Worm (Caenorhabditis elegans): Measurements from ENCODE around the gene F30H5.5.
A peak's percentile ranks its signal among the peaks of the same experiment; 100 is the strongest.

- TF ChIP-seq unc-39 (tag; optimal IDR thresholded peaks at IDR 0.05) (no peak), snpc-4 (tag; optimal IDR thresholded peaks at IDR 0.05) (no peak), lin-13 (tag; optimal IDR thresholded peaks at IDR 0.05) (no peak), ces-1 (GFP tag; optimal IDR thresholded peaks at IDR 0.05) (peak; percentile 25), unc-62 (GFP tag; optimal IDR thresholded peaks at IDR 0.05) (no peak), ceh-43 (GFP tag; optimal IDR thresholded peaks at IDR 0.05) (no peak), ztf-11 (tag; optimal IDR thresholded peaks at IDR 0.05) (no peak), mab-5 (tag; optimal IDR thresholded peaks at IDR 0.05) (no peak), mep-1 (tag; optimal IDR thresholded peaks at IDR 0.05) (no peak), nhr-12 (tag; optimal IDR thresholded peaks at IDR 0.05) (no peak), lsy-2 (tag; optimal IDR thresholded peaks at IDR 0.05) (no peak), nhr-76 (tag; optimal IDR thresholded peaks at IDR 0.05) (no peak)
Measured at ce11 chrIII:471644-472401, 16.7 kb upstream of the F30H5.5 start, which contains the start of the genes magu-1 and nemp-1.
